Worm (Caenorhabditis elegans): ENCODE results near the gene F55A4.13.
A peak's percentile ranks its signal among the peaks of the same experiment; 100 is the strongest.

The F55A4.13 gene

ce11 chrX:1012385-1012866 lies 4.9 kb downstream of the F55A4.13 start:
- TF ChIP-seq gmeb-1 (tag; optimal IDR thresholded peaks at IDR 0.05) (peak; percentile 55), ceh-82 (tag; optimal IDR thresholded peaks at IDR 0.05) (no peak), lin-13 (GFP tag; optimal IDR thresholded peaks at IDR 0.05) (peak; percentile 16), nhr-11 (tag; optimal IDR thresholded peaks at IDR 0.05) (no peak), nhr-12 (tag; optimal IDR thresholded peaks at IDR 0.05) (no peak), C34F6.9 (tag; optimal IDR thresholded peaks at IDR 0.05) (no peak), sma-3 (GFP tag; optimal IDR thresholded peaks at IDR 0.05) (peak; percentile 55), skn-1 (tag; optimal IDR thresholded peaks at IDR 0.05) (no peak), snpc-4 (tag; optimal IDR thresholded peaks at IDR 0.05) (no peak), alr-1 (tag; optimal IDR thresholded peaks at IDR 0.05) (no peak), unc-39 (tag; optimal IDR thresholded peaks at IDR 0.05) (no peak), unc-62 (GFP tag; optimal IDR thresholded peaks at IDR 0.05) (no peak), Y55F3AM.14 (GFP tag; optimal IDR thresholded peaks at IDR 0.05) (peak; percentile 51), blmp-1 (tag; optimal IDR thresholded peaks at IDR 0.05; ENCODE audit: insufficient read depth) (no peak), dmd-4 (tag; optimal IDR thresholded peaks at IDR 0.05) (no peak), fos-1 (tag; optimal IDR thresholded peaks at IDR 0.05) (no peak), lsy-2 (tag; optimal IDR thresholded peaks at IDR 0.05) (peak in 1 of 2 experiments; percentile 23), unc-55 (GFP tag; optimal IDR thresholded peaks at IDR 0.05) (no peak), aly-2 (tag; optimal IDR thresholded peaks at IDR 0.05) (no peak), crh-2 (tag; optimal IDR thresholded peaks at IDR 0.05) (peak; percentile 18), zag-1 (tag; optimal IDR thresholded peaks at IDR 0.05) (no peak), lin-39 (tag; optimal IDR thresholded peaks at IDR 0.05) (no peak), mdl-1 (tag; optimal IDR thresholded peaks at IDR 0.05) (no peak), sma-9 (GFP tag; optimal IDR thresholded peaks at IDR 0.05) (peak; percentile 35), sma-9 (tag; optimal IDR thresholded peaks at IDR 0.05) (no peak), nhr-21 (tag; optimal IDR thresholded peaks at IDR 0.05) (no peak), elt-1 (tag; optimal IDR thresholded peaks at IDR 0.05) (no peak), ceh-16 (tag; optimal IDR thresholded peaks at IDR 0.05) (no peak), ztf-11 (tag; optimal IDR thresholded peaks at IDR 0.05) (no peak), ztf-1 (GFP tag; conservative IDR thresholded peaks at IDR 0.05) (no peak), nhr-10 (tag; optimal IDR thresholded peaks at IDR 0.05) (no peak), nhr-25 (tag; optimal IDR thresholded peaks at IDR 0.05) (peak; percentile 37), mbf-1 (tag; optimal IDR thresholded peaks at IDR 0.05) (no peak), egl-27 (tag; optimal IDR thresholded peaks at IDR 0.05) (no peak), mab-5 (tag; optimal IDR thresholded peaks at IDR 0.05) (no peak), F13H6.1 (tag; optimal IDR thresholded peaks at IDR 0.05) (no peak), ama-1 (optimal IDR thresholded peaks at IDR 0.05) (peak; percentile 90)

ce11 chrX:1010627-1011452 lies 6.5 kb downstream of the F55A4.13 start:
- TF ChIP-seq dmd-4 (tag; optimal IDR thresholded peaks at IDR 0.05) (no peak), sem-4 (tag; optimal IDR thresholded peaks at IDR 0.05) (no peak), C34F6.9 (tag; optimal IDR thresholded peaks at IDR 0.05) (peak; percentile 23), ama-1 (optimal IDR thresholded peaks at IDR 0.05) (peak; percentile 28), crh-2 (tag; optimal IDR thresholded peaks at IDR 0.05) (peak; percentile 79), nhr-21 (tag; optimal IDR thresholded peaks at IDR 0.05) (peak; percentile 80), F13H6.1 (tag; optimal IDR thresholded peaks at IDR 0.05) (peak; percentile 49), lin-13 (GFP tag; optimal IDR thresholded peaks at IDR 0.05) (no peak), aly-2 (tag; optimal IDR thresholded peaks at IDR 0.05) (no peak), blmp-1 (tag; optimal IDR thresholded peaks at IDR 0.05; ENCODE audit: insufficient read depth) (peak; percentile 20), sma-9 (GFP tag; optimal IDR thresholded peaks at IDR 0.05) (peak; percentile 70), sma-9 (tag; optimal IDR thresholded peaks at IDR 0.05) (no peak), snpc-4 (tag; optimal IDR thresholded peaks at IDR 0.05) (no peak), R02D3.7 (tag; optimal IDR thresholded peaks at IDR 0.05) (no peak), nhr-25 (tag; optimal IDR thresholded peaks at IDR 0.05) (peak; percentile 72), nhr-11 (tag; optimal IDR thresholded peaks at IDR 0.05) (no peak), nhr-10 (tag; optimal IDR thresholded peaks at IDR 0.05) (no peak), mdl-1 (tag; optimal IDR thresholded peaks at IDR 0.05) (no peak), elt-3 (tag; optimal IDR thresholded peaks at IDR 0.05) (no peak), ZK546.5 (tag; optimal IDR thresholded peaks at IDR 0.05) (no peak), nhr-23 (tag; optimal IDR thresholded peaks at IDR 0.05) (no peak), nhr-129 (tag; optimal IDR thresholded peaks at IDR 0.05) (peak; percentile 70), fos-1 (tag; optimal IDR thresholded peaks at IDR 0.05) (peak; percentile 73), egl-27 (tag; optimal IDR thresholded peaks at IDR 0.05) (peak; percentile 37), sma-3 (GFP tag; optimal IDR thresholded peaks at IDR 0.05) (peak; percentile 77), skn-1 (tag; optimal IDR thresholded peaks at IDR 0.05) (no peak), unc-62 (GFP tag; optimal IDR thresholded peaks at IDR 0.05) (no peak), unc-39 (tag; optimal IDR thresholded peaks at IDR 0.05) (no peak), nhr-6 (tag; optimal IDR thresholded peaks at IDR 0.05) (peak; percentile 38), nhr-237 (tag; optimal IDR thresholded peaks at IDR 0.05) (no peak), mbf-1 (tag; optimal IDR thresholded peaks at IDR 0.05) (no peak), ceh-82 (tag; optimal IDR thresholded peaks at IDR 0.05) (no peak), gmeb-1 (tag; optimal IDR thresholded peaks at IDR 0.05) (peak; percentile 72), nhr-77 (tag; optimal IDR thresholded peaks at IDR 0.05) (no peak), elt-1 (tag; optimal IDR thresholded peaks at IDR 0.05) (no peak), unc-55 (GFP tag; optimal IDR thresholded peaks at IDR 0.05) (no peak), lsy-2 (tag; optimal IDR thresholded peaks at IDR 0.05) (peak in 1 of 2 experiments; percentile 8), zag-1 (tag; optimal IDR thresholded peaks at IDR 0.05) (no peak), lin-39 (tag; optimal IDR thresholded peaks at IDR 0.05) (no peak)

Data from whole organism, L2 larva.